Worm (Caenorhabditis elegans) whole organism, early embryonic: ENCODE results near the gene lsm-5.
"Not testable (repeated sequence)": the region's sequence is repeated elsewhere in the genome, so short reads cannot be mapped to it uniquely, and the experiment has no call there.

Source experiments
- B0310.2 ChIP-seq: sonication (generic microtip); optimal IDR thresholded peaks from 2 replicates; lab custom pipeline; 2016; ENCODE audit warnings: mild to moderate bottlenecking, missing genetic modification characterization, missing compliant biosample characterization
- F13C5.2 ChIP-seq: sonication (generic microtip); optimal IDR thresholded peaks from 2 replicates; lab custom pipeline; 2017; ENCODE audit warnings: mild to moderate bottlenecking, missing genetic modification characterization, inconsistent platforms, missing compliant biosample characterization
- aly-1 ChIP-seq: sonication (generic microtip); optimal IDR thresholded peaks from 2 replicates; lab custom pipeline; 2016; ENCODE audit warnings: missing genetic modification characterization, missing compliant biosample characterization
- ama-1 ChIP-seq: fragments of 150-350 bp; optimal IDR thresholded peaks from 2 replicates; lab custom pipeline; 2014
- ceh-13 ChIP-seq: fragments of 200-800 bp; sonication (Bioruptor generic); optimal IDR thresholded peaks from 2 replicates; lab custom pipeline; 2018; ENCODE audit warnings: mild to moderate bottlenecking, missing genetic modification characterization, missing compliant biosample characterization
- ceh-36 ChIP-seq: sonication (generic microtip); optimal IDR thresholded peaks from 2 replicates; lab custom pipeline; 2016; ENCODE audit warnings: missing genetic modification characterization, inconsistent platforms, missing compliant biosample characterization
- ets-7 ChIP-seq: sonication (generic microtip); optimal IDR thresholded peaks from 2 replicates; lab custom pipeline; 2016; ENCODE audit warnings: missing genotype, missing genetic modification characterization, missing compliant biosample characterization
- flt-1 ChIP-seq: fragments of 200-800 bp; sonication (Bioruptor generic); IDR thresholded peaks from 2 replicates; pipeline ENCODE4 v1.3.6; 2022; ENCODE audit warnings: missing genetic modification characterization, missing compliant biosample characterization
- hmbx-1 ChIP-seq: sonication (generic microtip); optimal IDR thresholded peaks from 2 replicates; lab custom pipeline; 2016; ENCODE audit warnings: mild to moderate bottlenecking, missing genetic modification characterization, missing compliant biosample characterization
- hmg-4 ChIP-seq: fragments of 200-800 bp; sonication (Bioruptor generic); optimal IDR thresholded peaks from 2 replicates; lab custom pipeline; 2018; ENCODE audit warnings: mild to moderate bottlenecking, missing genetic modification characterization, missing compliant biosample characterization
- hnd-1 ChIP-seq: sonication (generic microtip); optimal IDR thresholded peaks from 2 replicates; lab custom pipeline; 2016; ENCODE audit warnings: missing genetic modification characterization, missing compliant biosample characterization
- pes-1 ChIP-seq: fragments of 200-800 bp; sonication (Bioruptor generic); IDR thresholded peaks from 2 replicates; pipeline ENCODE4 v1.3.6; 2022; ENCODE audit warnings: missing genetic modification reagents, missing genetic modification characterization, missing compliant biosample characterization
- scrt-1 ChIP-seq: fragments of 200-800 bp; sonication (Bioruptor generic); IDR thresholded peaks from 2 replicates; pipeline ENCODE4 v1.3.6; 2022; ENCODE audit warnings: missing genetic modification characterization, missing compliant biosample characterization
- sea-1 ChIP-seq: fragments of 200-800 bp; sonication (Bioruptor generic); conservative IDR thresholded peaks from 2 replicates; pipeline ENCODE4 v1.3.6; 2022; ENCODE audit warnings: missing genetic modification characterization, missing compliant biosample characterization
- tbx-11 ChIP-seq: fragments of 200-800 bp; sonication (Bioruptor generic); IDR thresholded peaks from 2 replicates; pipeline ENCODE4 v1.3.6; 2022; ENCODE audit warnings: missing genetic modification characterization, missing compliant biosample characterization
- tbx-37 ChIP-seq: fragments of 200-800 bp; sonication (Bioruptor generic); conservative IDR thresholded peaks from 2 replicates; pipeline ENCODE4 v1.3.6; 2022; ENCODE audit warnings: missing genetic modification reagents, missing genetic modification characterization, missing compliant biosample characterization
- tra-4 ChIP-seq: sonication (generic microtip); optimal IDR thresholded peaks from 2 replicates; lab custom pipeline; 2017; ENCODE audit warnings: missing genetic modification characterization, missing compliant biosample characterization

The lsm-5 gene

ce11 chrV:15594573-15594972 lies 24.4 kb downstream of the lsm-5 start, which contains the start of gene fbxa-139:
Gene fbxa-139, minus strand, starts transcription at chrV:15594673.
- TF ChIP-seq tbx-11 (no peak), hmg-4 (GFP tag; lab: Kevin White, UChicago) (no peak), flt-1 (GFP tag; lab: Robert Waterston, UW) (no peak), sea-1 (GFP tag; lab: Robert Waterston, UW) (no peak), pes-1 (GFP tag; lab: Robert Waterston, UW) (no peak), tra-4 (tag; lab: Kevin White, UChicago) (no peak), aly-1 (no peak), ceh-13 (GFP tag; lab: Kevin White, UChicago) (no peak), tbx-37 (no peak), ets-7 (no peak), B0310.2 (no peak), ceh-36 (tag; lab: Kevin White, UChicago) (no peak), hnd-1 (tag; lab: Kevin White, UChicago) (no peak), ama-1 (lab: Kevin White, UChicago) (no peak), F13C5.2 (tag; lab: Kevin White, UChicago) (no peak), hmbx-1 (no peak), scrt-1 (no peak)

- not testable (repeated sequence) for TF ChIP-seq B0310.2; ceh-36 (tag; lab: Kevin White, UChicago); aly-1
Observed at ce11 chrV:15599762-15600161, 29.6 kb downstream of the lsm-5 start, which contains the start of gene B0391.14. Gene B0391.14, minus strand, starts transcription at chrV:15599862.

ce11 chrV:15602253-15602652 lies 32.1 kb downstream of the lsm-5 start, which contains the start of gene fbxa-152:
Gene fbxa-152, minus strand, starts transcription at chrV:15602353.
- no peak for TF ChIP-seq hnd-1 (tag; lab: Kevin White, UChicago)

ce11 chrV:15605045-15605444 lies 34.9 kb downstream of the lsm-5 start, which contains the start of gene fbxa-154:
Gene fbxa-154, minus strand, starts transcription at chrV:15605145.
- TF ChIP-seq hnd-1 (tag; lab: Kevin White, UChicago) (no peak), ets-7 (no peak), B0310.2 (no peak), flt-1 (GFP tag; lab: Robert Waterston, UW) (no peak)

DNA sequence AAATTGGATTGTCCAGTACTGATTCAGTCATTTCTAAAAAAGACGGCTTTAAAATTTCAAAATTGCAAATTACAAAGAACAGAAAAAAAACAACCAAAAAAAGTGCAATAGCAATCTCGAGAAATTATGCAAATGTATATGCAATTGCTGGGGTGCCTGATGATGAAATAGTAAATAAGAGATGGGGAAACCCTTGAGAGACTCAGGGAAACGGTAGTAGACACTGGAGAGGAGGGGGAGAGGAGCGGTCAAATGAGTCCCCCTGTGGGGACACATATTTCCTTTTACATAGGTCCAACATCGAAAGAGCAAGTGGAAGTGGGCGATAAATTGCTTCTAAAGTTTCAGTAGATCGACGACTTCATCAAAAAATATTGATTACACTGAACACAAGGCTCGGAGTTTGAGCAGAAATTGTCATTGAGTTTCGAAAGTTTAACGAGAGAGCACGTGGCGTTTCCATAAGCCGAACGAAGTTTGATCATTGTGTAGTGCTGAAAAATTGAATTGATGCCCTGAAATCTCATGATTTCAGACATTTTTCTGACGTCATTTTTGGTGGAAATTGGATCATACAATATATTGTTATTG lies 40.3 kb downstream of the lsm-5 start, which contains the start of the genes fbxa-153 and str-12:
TSS of gene fbxa-153 (minus strand) at position 35 of the 591 bp plus-strand sequence.
TSS of gene str-12 (plus strand) at position 541 of the 591 bp plus-strand sequence.
- TF ChIP-seq F13C5.2 (tag; lab: Kevin White, UChicago): peak; percentile 9
- TF ChIP-seq sea-1 (GFP tag; lab: Robert Waterston, UW): 0 out of 2 replicates have a peak, but pooled peaks have one; percentile 19
- no peak for TF ChIP-seq aly-1
- peak; percentile 16 for TF ChIP-seq hmg-4 (GFP tag; lab: Kevin White, UChicago)
- no peak for TF ChIP-seq ama-1 (lab: Kevin White, UChicago)

DNA sequence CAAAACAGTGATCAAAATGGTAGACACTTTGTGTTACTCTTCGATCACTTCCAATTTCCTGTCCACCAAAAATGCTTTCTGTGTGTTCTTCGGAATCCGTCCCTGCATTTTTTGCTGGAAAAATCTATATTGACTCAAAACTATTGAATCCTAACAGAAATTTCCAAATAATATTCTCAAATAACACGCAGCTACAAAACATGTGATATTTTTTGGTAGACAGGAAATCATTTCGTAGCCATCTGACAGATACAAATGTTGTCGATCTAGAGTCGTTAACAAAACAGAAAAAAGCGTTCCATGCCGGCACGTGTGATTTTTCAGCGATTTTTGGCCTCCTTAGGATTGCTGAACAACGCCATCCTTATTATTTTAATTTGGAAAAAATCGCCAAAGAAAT lies 42.7 kb downstream of the lsm-5 start, which contains the start of gene str-263:
TSS of gene str-263 (plus strand) at position 301 of the 400 bp plus-strand sequence.
- TF ChIP-seq ceh-13 (GFP tag; lab: Kevin White, UChicago) (no peak), ets-7 (no peak), tbx-37 (no peak), hnd-1 (tag; lab: Kevin White, UChicago) (no peak), flt-1 (GFP tag; lab: Robert Waterston, UW) (no peak), hmbx-1 (no peak), hmg-4 (GFP tag; lab: Kevin White, UChicago) (no peak), tra-4 (tag; lab: Kevin White, UChicago) (no peak), ceh-36 (tag; lab: Kevin White, UChicago) (no peak), aly-1 (no peak), ama-1 (lab: Kevin White, UChicago) (no peak), B0310.2 (no peak), sea-1 (GFP tag; lab: Robert Waterston, UW) (no peak), scrt-1 (no peak), tbx-11 (no peak), pes-1 (GFP tag; lab: Robert Waterston, UW) (no peak), F13C5.2 (tag; lab: Kevin White, UChicago) (no peak)

DNA sequence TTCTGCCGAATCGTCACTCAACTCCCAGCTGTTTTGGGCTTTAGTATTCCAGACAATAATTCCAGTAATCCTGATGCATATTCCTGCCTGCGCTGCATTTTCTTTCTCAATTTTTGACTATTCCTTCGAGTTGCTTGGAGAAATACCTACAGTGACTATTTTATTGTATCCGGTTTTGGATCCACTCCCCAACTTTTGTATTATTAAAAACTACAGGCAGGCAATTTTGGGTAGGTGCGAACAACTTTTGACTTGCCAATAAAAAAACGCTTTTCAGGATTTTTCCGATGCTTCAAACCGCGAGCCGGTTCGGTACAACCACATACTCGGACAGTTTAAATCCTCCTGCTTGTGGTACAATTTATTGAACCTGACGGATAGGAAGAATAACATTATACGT lies 44.4 kb downstream of the lsm-5 start:
- no peak for TF ChIP-seq ets-7
- TF ChIP-seq tra-4 (tag; lab: Kevin White, UChicago): no peak
- no peak for TF ChIP-seq tbx-37
- TF ChIP-seq ceh-13 (GFP tag; lab: Kevin White, UChicago): no peak
- TF ChIP-seq hmg-4 (GFP tag; lab: Kevin White, UChicago): no peak
- TF ChIP-seq ama-1 (lab: Kevin White, UChicago): no peak
- TF ChIP-seq ceh-36 (tag; lab: Kevin White, UChicago): no peak
